Worm (Caenorhabditis elegans): ENCODE data around the gene C53A5.17.
A peak's percentile ranks its signal among the peaks of the same experiment; 100 is the strongest.

Gene C53A5.17

DNA sequence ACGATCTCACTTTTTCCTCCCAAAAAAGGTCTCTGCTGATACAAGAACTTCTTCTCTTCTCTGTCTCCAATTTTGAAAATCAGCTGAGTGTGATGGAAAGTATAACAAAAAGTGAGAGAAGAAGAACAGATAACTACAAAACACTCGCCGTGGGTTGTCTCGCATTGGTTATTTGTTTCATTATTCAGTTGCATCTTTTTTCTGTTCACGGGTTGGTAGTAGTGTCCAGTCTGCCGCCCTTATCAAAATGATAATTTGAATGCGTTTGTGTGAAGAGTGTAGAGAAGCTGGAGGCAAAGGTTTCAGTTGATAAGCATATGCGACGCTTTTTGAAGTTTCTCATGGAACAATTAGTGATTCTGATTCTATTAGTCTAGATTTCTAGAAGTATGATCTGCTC is 17.8 kb downstream of the C53A5.17 start (continued):
- peak; percentile 1 for TF ChIP-seq sma-9 (GFP tag; optimal IDR thresholded peaks at IDR 0.05)
- no peak for TF ChIP-seq sma-9 (tag; optimal IDR thresholded peaks at IDR 0.05)
- TF ChIP-seq lin-13 (GFP tag; optimal IDR thresholded peaks at IDR 0.05) = no peak
- no peak for TF ChIP-seq ceh-82 (tag; optimal IDR thresholded peaks at IDR 0.05)
- TF ChIP-seq nhr-11 (tag; optimal IDR thresholded peaks at IDR 0.05) = no peak
- TF ChIP-seq mab-5 (tag; optimal IDR thresholded peaks at IDR 0.05) = no peak

DNA sequence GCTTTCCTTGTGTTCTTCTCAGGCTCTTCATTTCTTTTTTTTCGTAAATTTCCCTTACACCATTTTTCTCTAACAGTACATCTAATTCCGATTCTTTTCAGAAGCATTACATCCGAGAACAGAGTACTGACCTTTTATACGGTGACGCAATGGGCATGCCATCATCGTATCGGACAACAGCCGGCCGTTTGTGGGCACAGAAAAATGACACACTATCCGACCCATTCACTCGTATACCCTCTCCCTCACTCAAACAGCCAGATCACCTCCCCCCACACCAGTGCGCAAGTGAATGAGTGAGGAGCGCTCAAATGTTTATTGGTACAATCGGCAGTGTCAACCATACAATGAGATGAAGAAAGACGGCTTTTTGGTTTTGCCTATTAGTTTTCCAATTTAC is 19.8 kb downstream of the C53A5.17 start, which contains the start of gene R02D5.24:
R02D5.24 (plus strand) TSS at position 205 of the 400 bp plus-strand sequence.
- TF ChIP-seq ztf-4 (tag; optimal IDR thresholded peaks at IDR 0.05) (no peak), gmeb-1 (tag; optimal IDR thresholded peaks at IDR 0.05) (no peak), unc-62 (GFP tag; optimal IDR thresholded peaks at IDR 0.05) (no peak), aly-2 (tag; optimal IDR thresholded peaks at IDR 0.05) (no peak), nhr-237 (tag; optimal IDR thresholded peaks at IDR 0.05) (no peak)

DNA sequence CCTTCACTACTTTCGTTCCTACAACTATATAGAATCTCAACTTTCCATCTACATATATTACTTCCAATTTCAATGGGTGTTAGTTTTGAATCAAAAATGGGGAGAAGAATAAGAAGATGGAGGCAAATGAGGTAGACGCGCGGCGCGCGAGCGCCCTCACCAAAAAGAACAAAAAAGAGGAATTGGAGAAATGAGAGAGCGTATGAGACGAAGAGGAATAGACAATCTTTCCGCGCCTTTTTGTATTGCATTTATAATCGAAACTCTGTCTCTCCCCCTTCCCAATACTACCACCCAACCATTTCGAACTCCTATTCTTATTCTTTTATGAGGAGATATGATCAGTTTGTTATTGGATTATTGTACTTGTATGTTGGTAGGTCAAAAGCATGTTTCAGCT is 20.3 kb downstream of the C53A5.17 start:
- TF ChIP-seq unc-55 (GFP tag; optimal IDR thresholded peaks at IDR 0.05) (peak; percentile 24), sma-9 (GFP tag; optimal IDR thresholded peaks at IDR 0.05) (no peak), sma-9 (tag; optimal IDR thresholded peaks at IDR 0.05) (no peak)

DNA sequence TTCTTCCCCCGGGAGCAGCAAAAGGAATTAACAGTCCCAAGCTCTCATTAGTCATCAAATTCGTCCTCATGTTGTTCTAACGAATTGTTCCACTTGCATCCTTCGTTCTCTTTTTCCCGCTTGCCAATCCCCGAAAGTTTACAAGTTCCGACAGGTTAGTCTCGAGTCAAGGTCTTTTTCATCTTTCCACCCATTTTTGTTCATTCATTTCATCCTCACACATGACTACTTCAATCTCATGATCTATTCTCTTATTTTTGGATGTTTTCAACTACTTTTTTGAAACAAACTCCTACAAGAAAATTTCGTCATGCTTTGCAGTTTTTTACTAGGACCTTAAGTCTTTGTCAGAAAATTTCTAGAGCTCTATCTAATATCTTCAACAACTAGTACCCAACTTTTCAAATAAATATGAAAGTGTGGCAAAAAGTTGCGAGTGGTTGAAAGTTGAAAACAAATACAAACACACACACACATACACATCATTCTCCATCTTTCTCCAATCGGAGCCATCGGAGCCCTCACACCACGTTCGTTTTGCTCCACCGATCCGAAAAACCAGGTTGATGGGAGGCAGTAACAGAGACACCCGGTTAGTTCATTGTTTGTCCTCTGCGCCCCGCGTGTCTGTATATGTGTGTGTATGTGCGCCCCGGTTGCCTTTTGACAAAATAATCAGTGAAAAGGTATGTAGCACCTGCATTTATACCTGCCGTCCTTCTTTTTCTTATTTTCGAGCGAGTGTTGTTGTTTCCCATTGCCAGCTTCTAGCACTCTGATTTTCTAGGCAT is 21.6 kb downstream of the C53A5.17 start:
- no peak for TF ChIP-seq dmd-4 (tag; optimal IDR thresholded peaks at IDR 0.05)
- TF ChIP-seq zag-1 (tag; optimal IDR thresholded peaks at IDR 0.05) = no peak
- peak; percentile 31 for TF ChIP-seq nhr-25 (tag; optimal IDR thresholded peaks at IDR 0.05)
- TF ChIP-seq Y55F3AM.14 (GFP tag; optimal IDR thresholded peaks at IDR 0.05) = no peak
- no peak for TF ChIP-seq R02D3.7 (tag; optimal IDR thresholded peaks at IDR 0.05)
- peak; percentile 54 for TF ChIP-seq nhr-129 (tag; optimal IDR thresholded peaks at IDR 0.05)
- TF ChIP-seq peb-1 (tag; optimal IDR thresholded peaks at IDR 0.05) = no peak
- TF ChIP-seq unc-62 (GFP tag; optimal IDR thresholded peaks at IDR 0.05) = no peak
- peak; percentile 32 for TF ChIP-seq F13H6.1 (tag; optimal IDR thresholded peaks at IDR 0.05)
- TF ChIP-seq C34F6.9 (tag; optimal IDR thresholded peaks at IDR 0.05) = peak; percentile 11

DNA sequence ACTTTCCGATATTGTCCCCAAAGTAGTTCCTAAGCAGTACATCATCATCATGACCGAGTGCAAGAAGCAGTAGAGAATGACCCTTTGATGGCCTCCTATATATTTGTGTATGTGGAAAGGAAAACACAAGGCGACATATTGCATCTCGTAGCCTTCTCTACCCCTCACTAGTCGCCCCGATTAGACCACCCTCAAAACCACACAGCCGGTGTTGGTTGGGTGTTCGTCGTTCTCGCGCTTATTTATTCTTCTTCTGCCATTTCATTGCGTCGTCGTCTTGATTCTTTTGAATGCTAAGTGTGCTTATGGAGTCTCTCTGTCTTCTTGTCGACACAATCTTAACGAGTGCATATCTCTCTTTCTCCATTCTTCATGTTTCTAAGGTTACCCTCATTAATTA is 22.7 kb downstream of the C53A5.17 start:
- TF ChIP-seq ceh-82 (tag; optimal IDR thresholded peaks at IDR 0.05) (no peak), nhr-11 (tag; optimal IDR thresholded peaks at IDR 0.05) (no peak), Y55F3AM.14 (GFP tag; optimal IDR thresholded peaks at IDR 0.05) (no peak)

DNA sequence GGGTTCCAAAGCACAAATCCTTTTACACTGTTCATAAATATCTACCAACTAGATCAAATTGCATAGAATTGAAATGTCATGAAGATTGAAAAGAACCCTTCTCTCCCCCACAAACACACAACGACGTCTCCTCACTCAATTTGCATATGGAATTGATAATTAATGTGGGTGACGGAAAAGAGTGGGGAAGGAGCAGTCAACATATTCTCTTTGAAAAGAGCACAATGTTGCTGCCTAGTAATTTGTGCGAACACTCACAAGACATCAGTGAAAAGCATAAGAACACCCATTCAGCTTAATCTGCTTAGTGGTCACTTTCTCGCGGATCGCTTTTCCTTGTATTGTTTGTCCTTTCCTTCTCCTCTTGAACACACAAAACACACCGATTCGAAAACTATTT is 24.5 kb downstream of the C53A5.17 start:
- TF ChIP-seq nhr-23 (tag; optimal IDR thresholded peaks at IDR 0.05) (no peak), nhr-10 (tag; optimal IDR thresholded peaks at IDR 0.05) (no peak), sma-3 (GFP tag; optimal IDR thresholded peaks at IDR 0.05) (no peak), C34F6.9 (tag; optimal IDR thresholded peaks at IDR 0.05) (no peak), ceh-82 (tag; optimal IDR thresholded peaks at IDR 0.05) (no peak), unc-39 (tag; optimal IDR thresholded peaks at IDR 0.05) (no peak), elt-3 (tag; optimal IDR thresholded peaks at IDR 0.05) (no peak), sma-9 (GFP tag; optimal IDR thresholded peaks at IDR 0.05) (no peak), sma-9 (tag; optimal IDR thresholded peaks at IDR 0.05) (no peak), ztf-4 (tag; optimal IDR thresholded peaks at IDR 0.05) (no peak)

DNA sequence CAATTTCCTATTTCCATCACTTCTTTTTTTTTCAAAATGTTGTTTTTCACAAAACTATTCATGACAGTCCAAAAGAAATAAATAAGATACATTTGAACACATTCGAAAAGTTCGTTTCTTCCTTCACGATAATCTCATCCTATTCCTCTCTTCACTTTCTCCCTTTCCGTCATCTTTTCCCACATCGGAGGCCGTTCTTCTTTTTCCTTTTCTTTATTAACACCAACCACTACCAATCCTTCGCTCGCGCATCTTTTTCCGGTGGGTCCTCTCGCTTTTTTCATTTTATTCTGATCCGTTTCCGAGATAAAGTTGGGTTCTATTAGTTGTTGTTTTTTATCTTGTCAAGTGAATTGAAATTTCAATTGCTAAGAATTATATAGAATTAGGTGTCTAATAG is 25.4 kb downstream of the C53A5.17 start:
- TF ChIP-seq C34F6.9 (tag; optimal IDR thresholded peaks at IDR 0.05) = peak; percentile 17
- no peak for TF ChIP-seq ama-1 (optimal IDR thresholded peaks at IDR 0.05)
- peak; percentile 77 for TF ChIP-seq blmp-1 (tag; optimal IDR thresholded peaks at IDR 0.05; ENCODE audit: insufficient read depth)
- peak; percentile 21 for TF ChIP-seq sem-4 (tag; optimal IDR thresholded peaks at IDR 0.05)

All from whole organism, L2 larva.